Worm (Caenorhabditis elegans): ENCODE results near the gene idpc-2.

DNA sequence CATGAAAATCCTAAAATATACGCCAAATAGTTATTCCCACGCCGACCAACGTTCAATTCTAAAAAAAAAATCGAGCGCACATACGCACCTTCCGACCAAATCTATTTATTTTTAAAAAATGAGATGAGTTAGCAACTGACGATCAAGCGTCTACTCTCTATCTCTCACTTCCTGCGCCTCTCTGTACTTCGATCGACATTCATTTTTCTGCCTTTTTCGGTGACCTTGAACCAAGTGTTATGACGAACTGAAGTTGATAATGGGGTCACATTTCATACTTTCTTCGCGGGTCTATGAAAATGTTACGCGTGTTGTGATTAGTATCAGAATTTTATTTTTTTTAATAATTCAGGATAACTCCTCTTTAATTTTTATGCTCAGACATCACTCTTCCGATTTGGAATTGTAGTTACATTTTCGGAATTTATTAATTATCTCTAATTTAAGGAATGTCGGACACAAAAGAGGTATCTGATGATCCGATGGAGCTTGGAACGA lies 13.7 kb downstream of the idpc-2 start, which contains the start of gene smk-1:
- TF ChIP-seq nhr-237 (tag; optimal IDR thresholded peaks at IDR 0.05) (no peak), crh-2 (tag; optimal IDR thresholded peaks at IDR 0.05) (peak; percentile 27), snpc-4 (tag; optimal IDR thresholded peaks at IDR 0.05) (no peak), mab-5 (tag; optimal IDR thresholded peaks at IDR 0.05) (no peak), nhr-129 (tag; optimal IDR thresholded peaks at IDR 0.05) (no peak), gmeb-1 (tag; optimal IDR thresholded peaks at IDR 0.05) (peak; percentile 26), R02D3.7 (tag; optimal IDR thresholded peaks at IDR 0.05) (no peak), unc-62 (GFP tag; optimal IDR thresholded peaks at IDR 0.05) (no peak), alr-1 (tag; optimal IDR thresholded peaks at IDR 0.05) (no peak), ztf-4 (tag; optimal IDR thresholded peaks at IDR 0.05) (peak; percentile 41), aly-2 (tag; optimal IDR thresholded peaks at IDR 0.05) (no peak)
